Worm (Caenorhabditis elegans) whole organism, midembryonic: ENCODE data around the gene mpst-1.

Source experiments
- T22C8.4 ChIP-seq: fragments of 200-800 bp; sonication (Bioruptor generic); IDR thresholded peaks from 2 replicates; pipeline ENCODE4 v1.3.6; 2022; ENCODE audit warnings: missing genetic modification characterization, missing compliant biosample characterization
- cog-1 ChIP-seq: sonication (generic microtip); optimal IDR thresholded peaks from 2 replicates; lab custom pipeline; 2016; ENCODE audit warnings: missing genetic modification characterization, missing compliant biosample characterization
- flt-1 ChIP-seq: fragments of 200-800 bp; sonication (Bioruptor generic); IDR thresholded peaks from 2 replicates; pipeline ENCODE4 v1.3.6; 2022; ENCODE audit warnings: missing genetic modification characterization, missing compliant biosample characterization
- klf-2 ChIP-seq: fragments of 200-800 bp; sonication (Bioruptor generic); conservative IDR thresholded peaks from 2 replicates; pipeline ENCODE4 v1.3.6; 2022; ENCODE audit warnings: missing genetic modification reagents, missing genetic modification characterization, missing compliant biosample characterization
- med-1 ChIP-seq: sonication (generic microtip); optimal IDR thresholded peaks from 2 replicates; lab custom pipeline; 2017; ENCODE audit warnings: missing genetic modification characterization, mild to moderate bottlenecking, missing compliant biosample characterization, antibody characterized with exemption, missing genetic modification reagents; ENCODE audit not compliant: insufficient read depth
- ref-1 ChIP-seq: fragments of 200-800 bp; sonication (Bioruptor generic); conservative IDR thresholded peaks from 2 replicates; pipeline ENCODE4 v1.3.6; 2022; ENCODE audit warnings: missing genetic modification reagents, missing genetic modification characterization, missing compliant biosample characterization
- tab-1 ChIP-seq: fragments of 200-800 bp; sonication (Bioruptor generic); IDR thresholded peaks from 2 replicates; pipeline ENCODE4 v1.3.6; 2022; ENCODE audit warnings: missing genetic modification characterization, missing compliant biosample characterization
- ztf-23 ChIP-seq: fragments of 200-800 bp; sonication (Bioruptor generic); IDR thresholded peaks from 2 replicates; pipeline ENCODE4 v1.3.6; 2022; ENCODE audit warnings: missing genetic modification reagents, missing genetic modification characterization, missing compliant biosample characterization
- ztf-29 ChIP-seq: fragments of 200-800 bp; sonication (Bioruptor generic); IDR thresholded peaks from 2 replicates; pipeline ENCODE4 v1.3.6; 2022; ENCODE audit warnings: missing genetic modification reagents, missing genetic modification characterization, missing compliant biosample characterization

The mpst-1 gene

DNA sequence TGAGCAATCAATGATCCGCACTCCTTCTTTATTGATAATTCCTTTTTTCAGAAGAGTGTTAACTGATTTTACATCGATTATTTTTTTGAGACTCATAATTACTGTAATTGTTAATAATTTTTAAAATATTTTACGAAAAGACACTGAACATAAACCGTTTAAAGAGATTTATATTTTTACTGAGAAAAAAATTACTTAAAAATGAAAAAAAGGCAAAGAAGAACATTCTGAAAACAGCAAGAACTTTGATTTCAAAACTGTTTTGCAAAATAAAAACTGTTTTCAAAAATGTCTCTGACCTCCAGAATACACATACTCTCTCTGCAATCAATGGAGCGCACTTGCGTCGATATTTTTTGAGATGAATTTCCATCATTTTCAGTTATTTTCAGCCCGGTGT is at the start of gene mpst-1, which contains the start of gene D2023.6:
TSS of gene mpst-1 (minus strand) at position 101 of the 400 bp plus-strand sequence.
TSS of gene D2023.6 (plus strand) at position 388 of the 400 bp plus-strand sequence.
- TF ChIP-seq flt-1 (GFP tag; lab: Robert Waterston, UW) (no peak), med-1 (GFP tag; lab: Kevin White, UChicago) (no peak), ztf-23 (no peak), ztf-29 (no peak), tab-1 (no peak), T22C8.4 (GFP tag; lab: Robert Waterston, UW) (no peak), cog-1 (tag; lab: Kevin White, UChicago) (no peak), klf-2 (GFP tag; lab: Robert Waterston, UW) (no peak), ref-1 (GFP tag; lab: Robert Waterston, UW) (no peak)

DNA sequence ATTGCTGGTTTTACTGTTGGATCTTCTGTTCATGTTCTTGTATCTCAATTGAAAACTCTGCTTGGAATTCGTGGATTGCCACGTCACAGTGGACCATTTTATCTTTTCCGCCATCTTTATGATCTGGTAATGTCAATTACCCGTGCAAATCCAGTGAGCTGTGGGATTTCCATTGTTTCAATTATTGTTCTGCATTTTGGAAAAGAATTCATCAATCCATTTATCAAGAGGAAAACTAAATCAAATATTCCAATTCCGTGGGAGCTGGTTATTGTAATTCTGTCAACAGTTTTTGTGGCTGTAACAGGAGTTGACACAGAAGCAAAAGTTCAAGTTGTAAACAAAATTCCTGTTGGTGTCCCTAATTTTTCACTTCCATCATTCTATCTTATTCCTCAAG is 49.8 kb upstream of the mpst-1 start:
- TF ChIP-seq T22C8.4 (GFP tag; lab: Robert Waterston, UW) (no peak), cog-1 (tag; lab: Kevin White, UChicago) (no peak), tab-1 (no peak), med-1 (GFP tag; lab: Kevin White, UChicago) (no peak), klf-2 (GFP tag; lab: Robert Waterston, UW) (no peak), ztf-23 (no peak), ref-1 (GFP tag; lab: Robert Waterston, UW) (no peak), ztf-29 (no peak), flt-1 (GFP tag; lab: Robert Waterston, UW) (no peak)

DNA sequence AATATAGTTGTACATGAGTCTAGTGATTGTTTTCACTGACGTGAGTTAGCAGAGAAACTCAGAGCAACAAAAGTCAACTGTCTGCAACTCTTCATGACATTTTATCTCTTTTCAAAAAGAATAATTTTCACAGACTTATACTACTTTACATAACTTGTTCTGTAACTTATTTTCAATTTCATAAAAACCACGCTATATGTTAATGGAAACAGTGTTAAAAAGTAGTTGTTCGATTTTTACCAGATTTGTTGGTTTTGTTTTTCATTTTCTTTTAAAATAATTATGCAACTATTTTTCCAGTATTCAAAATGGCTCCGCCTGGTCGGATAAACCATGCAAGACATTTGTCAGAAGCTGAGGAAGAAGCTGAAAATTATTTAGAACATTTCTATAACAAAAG is 48.2 kb upstream of the mpst-1 start, which contains the start of gene sulp-4:
TSS of gene sulp-4 (plus strand) at position 301 of the 400 bp plus-strand sequence.
- no peak for TF ChIP-seq tab-1
- TF ChIP-seq ztf-29 = no peak
- TF ChIP-seq ref-1 (GFP tag; lab: Robert Waterston, UW) = no peak
- TF ChIP-seq med-1 (GFP tag; lab: Kevin White, UChicago) = no peak
- TF ChIP-seq klf-2 (GFP tag; lab: Robert Waterston, UW) = no peak
- TF ChIP-seq flt-1 (GFP tag; lab: Robert Waterston, UW) = no peak
- no peak for TF ChIP-seq ztf-23
- TF ChIP-seq T22C8.4 (GFP tag; lab: Robert Waterston, UW) = no peak
- no peak for TF ChIP-seq cog-1 (tag; lab: Kevin White, UChicago)

DNA sequence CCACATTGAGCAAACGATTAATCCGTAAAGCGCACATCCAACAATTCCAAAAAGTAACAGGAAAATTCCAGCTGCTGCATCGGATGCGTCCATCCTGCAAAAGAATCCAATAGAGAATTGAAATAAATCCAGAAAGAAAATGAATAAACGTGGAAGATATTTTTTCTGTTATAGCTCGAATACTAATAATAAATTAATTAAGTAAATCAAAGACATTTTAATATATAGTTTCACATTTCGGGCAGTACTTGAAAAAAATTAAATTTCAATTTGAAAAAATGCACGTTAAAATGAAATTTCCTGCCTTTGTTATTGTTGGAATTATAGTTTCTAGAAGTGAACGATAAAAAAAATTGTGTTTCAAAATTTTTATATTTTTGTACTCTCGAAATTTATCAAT is 41.3 kb upstream of the mpst-1 start, which contains the start of gene R13H4.7:
TSS of gene R13H4.7 (minus strand) at position 101 of the 400 bp plus-strand sequence.
- TF ChIP-seq flt-1 (GFP tag; lab: Robert Waterston, UW) = no peak

DNA sequence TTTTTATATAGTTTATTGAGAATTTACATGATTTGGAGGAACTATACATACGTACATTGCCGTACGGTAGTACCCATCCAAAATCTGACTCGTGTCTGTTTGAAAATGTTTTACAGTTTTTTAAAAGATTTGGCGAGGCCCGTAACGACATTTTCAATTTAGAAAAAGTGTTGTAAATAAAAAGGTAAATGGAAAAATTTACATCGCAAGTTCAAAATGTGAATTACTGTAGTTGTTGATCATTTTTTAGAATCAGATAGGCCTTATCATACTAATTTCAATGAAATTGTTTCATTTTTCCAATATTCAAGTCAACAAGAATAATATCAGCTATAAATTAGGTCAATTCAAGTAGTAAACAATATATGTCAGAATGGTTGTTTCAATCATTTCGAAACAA is 36.0 kb upstream of the mpst-1 start, which contains the start of gene R13H4.6:
TSS of gene R13H4.6 (plus strand) at position 301 of the 400 bp plus-strand sequence.
- TF ChIP-seq ztf-23 = no peak
- TF ChIP-seq klf-2 (GFP tag; lab: Robert Waterston, UW) = no peak
- TF ChIP-seq T22C8.4 (GFP tag; lab: Robert Waterston, UW) = no peak
- no peak for TF ChIP-seq cog-1 (tag; lab: Kevin White, UChicago)
- no peak for TF ChIP-seq flt-1 (GFP tag; lab: Robert Waterston, UW)
- no peak for TF ChIP-seq ztf-29
- no peak for TF ChIP-seq ref-1 (GFP tag; lab: Robert Waterston, UW)
- TF ChIP-seq med-1 (GFP tag; lab: Kevin White, UChicago) = no peak
- no peak for TF ChIP-seq tab-1

DNA sequence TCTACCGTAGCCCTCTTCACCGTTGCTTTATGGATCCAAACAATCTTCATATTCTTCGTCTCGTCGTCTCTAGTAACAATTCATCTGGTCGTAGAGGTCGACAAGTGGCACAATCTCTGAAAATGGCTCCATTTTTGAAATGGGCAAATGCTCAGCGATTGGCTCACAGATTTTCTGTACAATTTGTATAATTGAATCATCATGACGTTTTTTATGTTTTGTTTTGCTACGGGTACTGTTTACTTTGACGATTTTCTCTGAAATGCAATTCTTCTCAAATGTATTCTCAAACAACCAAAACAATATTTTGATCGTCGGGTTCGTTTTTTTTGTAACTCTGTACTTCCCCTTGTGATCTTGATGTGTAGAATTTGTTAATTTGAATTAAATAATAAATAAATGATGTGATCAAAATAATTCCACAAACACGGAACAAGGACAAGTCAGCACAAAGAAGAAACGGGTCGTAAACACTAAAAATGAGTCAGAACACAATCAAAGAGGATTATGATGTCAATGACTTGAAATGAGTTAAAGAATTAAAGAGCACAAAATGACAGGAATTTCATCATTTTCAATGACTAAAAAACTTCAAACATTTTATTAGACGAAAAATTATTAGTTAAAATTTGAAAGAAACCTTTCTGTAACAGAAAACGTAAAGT is 35.1 kb upstream of the mpst-1 start:
- TF ChIP-seq ref-1 (GFP tag; lab: Robert Waterston, UW) (no peak), T22C8.4 (GFP tag; lab: Robert Waterston, UW) (no peak), cog-1 (tag; lab: Kevin White, UChicago) (no peak), ztf-23 (no peak), klf-2 (GFP tag; lab: Robert Waterston, UW) (no peak), flt-1 (GFP tag; lab: Robert Waterston, UW) (no peak), ztf-29 (no peak), tab-1 (no peak)

DNA sequence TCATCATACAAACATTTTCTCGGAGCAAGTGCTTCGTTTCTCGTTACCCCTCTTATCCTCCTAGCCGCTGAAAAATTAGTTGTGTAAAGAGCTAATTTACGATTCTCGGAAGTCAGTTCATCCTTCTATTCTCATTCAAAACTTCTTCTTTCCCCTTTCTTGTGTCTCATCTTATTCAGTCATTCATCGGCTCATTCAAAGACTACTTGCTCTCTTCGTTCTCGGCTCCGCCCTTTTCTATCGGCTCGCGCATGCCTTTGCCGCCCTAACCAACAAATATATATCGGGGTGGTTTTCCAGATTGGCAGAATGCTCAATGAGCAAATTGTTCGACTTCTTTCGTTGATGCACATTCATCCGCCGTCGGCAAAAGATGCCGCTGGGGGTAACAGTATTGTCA is 33.5 kb upstream of the mpst-1 start, which contains the start of gene R13H4.5:
TSS of gene R13H4.5 (plus strand) at position 301 of the 400 bp plus-strand sequence.
- TF ChIP-seq cog-1 (tag; lab: Kevin White, UChicago) (no peak), ref-1 (GFP tag; lab: Robert Waterston, UW) (no peak), tab-1 (no peak), ztf-23 (no peak), flt-1 (GFP tag; lab: Robert Waterston, UW) (no peak), med-1 (GFP tag; lab: Kevin White, UChicago) (no peak), klf-2 (GFP tag; lab: Robert Waterston, UW) (no peak)

DNA sequence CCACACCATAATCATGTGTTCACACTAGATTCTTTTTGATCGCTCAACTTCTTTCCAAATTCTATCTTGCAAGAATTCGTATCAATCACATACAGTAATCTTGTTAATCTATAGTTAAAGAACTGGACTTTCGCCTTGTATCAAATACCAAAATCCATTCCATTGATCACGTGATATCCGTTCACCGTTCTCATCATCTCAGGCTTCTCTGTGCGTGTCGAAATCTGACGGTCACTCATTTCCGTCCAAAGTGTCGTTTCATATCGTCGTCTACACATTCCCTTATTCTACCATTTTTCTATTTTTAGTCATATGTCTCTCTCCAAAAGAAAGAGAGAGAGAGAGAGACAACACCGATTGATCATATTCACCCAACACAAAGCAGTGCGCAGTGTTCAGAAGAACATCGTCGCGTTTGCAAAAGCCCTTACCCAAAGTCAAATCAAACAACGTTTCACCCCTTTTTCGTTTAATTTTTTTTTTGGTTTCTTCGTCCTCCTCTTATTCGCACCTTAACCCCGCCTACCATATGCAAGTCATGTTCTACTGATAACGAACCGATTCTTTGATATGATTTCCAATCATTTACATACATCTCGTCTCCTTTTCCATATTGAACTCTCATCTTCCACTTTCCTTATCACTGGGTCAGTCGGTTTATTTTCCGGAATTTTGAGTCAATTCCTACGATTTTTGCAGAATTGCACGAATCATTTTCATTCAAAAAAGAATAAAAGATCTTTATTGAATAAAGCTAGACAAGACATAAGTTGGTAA is 32.4 kb upstream of the mpst-1 start:
- TF ChIP-seq ref-1 (GFP tag; lab: Robert Waterston, UW) (no peak), ztf-29 (no peak), med-1 (GFP tag; lab: Kevin White, UChicago) (no peak), cog-1 (tag; lab: Kevin White, UChicago) (no peak), klf-2 (GFP tag; lab: Robert Waterston, UW) (no peak), ztf-23 (no peak), T22C8.4 (GFP tag; lab: Robert Waterston, UW) (no peak), tab-1 (no peak)

DNA sequence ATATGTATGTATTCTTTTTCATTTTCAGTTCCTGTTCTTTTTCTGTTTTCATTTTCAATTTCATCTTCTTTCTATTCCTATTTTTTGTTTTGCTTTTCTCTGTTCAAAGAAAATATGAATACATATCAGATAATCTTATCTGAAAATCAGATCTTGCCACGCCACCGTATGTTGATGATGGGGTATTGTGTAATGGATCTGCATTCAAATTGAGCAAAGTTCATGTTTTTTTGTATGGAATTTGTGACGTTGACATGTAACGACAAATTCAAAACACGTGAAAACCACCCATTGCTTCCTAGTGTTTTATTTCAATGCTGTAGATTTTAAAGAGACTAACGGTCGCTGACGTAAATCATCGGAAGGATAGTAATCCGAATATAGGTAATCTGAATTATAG is 31.4 kb upstream of the mpst-1 start:
- no peak for TF ChIP-seq ref-1 (GFP tag; lab: Robert Waterston, UW)
